Fruit fly (Drosophila melanogaster) whole organism: ENCODE measurements around the gene GILT2.

Experiments used
- CG8478 ChIP-seq: fragments of >200 bp; optimal IDR thresholded peaks from 2 replicates; lab custom pipeline; 2018; ENCODE audit warnings: inconsistent platforms
- pan ChIP-seq: fragments of >200 bp; optimal IDR thresholded peaks from 2 replicates; lab custom pipeline; 2017
- psq ChIP-seq: fragments of >200 bp; optimal IDR thresholded peaks from 2 replicates; lab custom pipeline; 2017
- usp ChIP-seq: fragments of >200 bp; optimal IDR thresholded peaks from 2 replicates; lab custom pipeline; 2017; ENCODE audit warnings: missing biosample characterization, missing genetic modification characterization, mixed read lengths

dm6 chr3R:23652525-23653108 lies 26.1 kb upstream of the GILT2 start:
- TF ChIP-seq usp (GFP tag; lab: Kevin White, UChicago) = no peak
- TF ChIP-seq CG8478 (lab: Kevin White, UChicago) = no peak
- TF ChIP-seq psq (lab: Kevin White, UChicago) = no peak
- TF ChIP-seq pan (lab: Kevin White, UChicago) = no peak
